In genomic region chr3R:26883015-26883292, dm6 we compare ENCODE assay signal across 2 fruit fly cellular contexts.
TF ChIP-seq lines count a peak whose summit lies in the region.

No protein-coding gene starts in this region.

- TF ChIP-seq CTCF in whole organism, embryonic (GFP tag; optimal IDR thresholded peaks at IDR 0.05; lab: Kevin White, UChicago): no peak

TF ChIP-seq in whole organism, embryonic, 481 proteins besides CTCF, POLR2A, EP300 and RAD21:
- TF ChIP-seq Awh (GFP tag; IDR thresholded peaks at IDR 0.05; lab: Robert Waterston, UW) (no peak), Meics (GFP tag; optimal IDR thresholded peaks at IDR 0.05; lab: Kevin White, UChicago) (peak; percentile 11), sens (GFP tag; lab: Kevin White, UChicago) (peak; percentile 24), tna (GFP tag; IDR thresholded peaks at IDR 0.05; lab: Robert Waterston, UW; ENCODE audit: partially characterized antibody) (no peak), twi (tag; optimal IDR thresholded peaks at IDR 0.05; lab: Kevin White, UChicago) (peak; percentile 97)

TF ChIP-seq in whole organism, pupa, 21 proteins besides CTCF, POLR2A, EP300 and RAD21:
- TF ChIP-seq CG4496 (GFP tag; IDR thresholded peaks at IDR 0.05; lab: Robert Waterston, UW) (0 out of 3 replicates have a peak, but pooled peaks have one; percentile 16), rn (GFP tag; IDR thresholded peaks at IDR 0.05; lab: Robert Waterston, UW) (no peak)
